Fruit fly (Drosophila melanogaster): ENCODE measurements around the gene CG32022.

CG32022 gene

DNA sequence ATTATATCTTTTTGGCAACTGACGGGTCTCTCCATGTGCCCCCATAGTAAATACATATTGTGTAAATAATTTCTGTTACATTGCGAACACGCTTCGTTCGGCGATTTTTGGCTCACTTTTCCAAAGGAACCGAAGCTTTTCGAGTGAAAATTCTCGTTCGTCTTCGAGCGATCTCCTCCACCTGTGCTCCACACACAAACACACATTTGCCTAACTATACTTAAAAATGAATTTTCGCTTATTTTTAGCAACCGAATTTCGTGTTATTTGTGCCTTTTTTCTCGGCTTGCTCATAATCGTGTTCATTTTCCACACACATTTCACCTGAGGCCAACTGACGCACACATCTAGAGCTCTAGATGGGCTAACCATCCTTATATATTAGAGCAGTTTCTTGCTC, 25.4 kb upstream of the CG32022 start:
- peak; percentile 62 for TF ChIP-seq Deaf1 (tag; optimal IDR thresholded peaks at IDR 0.05)
- peak; percentile 13 for TF ChIP-seq Med (GFP tag)
- no peak for TF ChIP-seq CG12769 (tag; optimal IDR thresholded peaks at IDR 0.05)
- TF ChIP-seq CG1529 (GFP tag; optimal IDR thresholded peaks at IDR 0.05), result no peak
- no peak for TF ChIP-seq gcm (GFP tag; optimal IDR thresholded peaks at IDR 0.05)
- no peak for TF ChIP-seq zen2 (GFP tag; IDR thresholded peaks at IDR 0.05; ENCODE audit: partially characterized antibody)
- peak; percentile 80 for TF ChIP-seq z (GFP tag; IDR thresholded peaks at IDR 0.05)
- no peak for TF ChIP-seq MTF-1 (GFP tag; optimal IDR thresholded peaks at IDR 0.05; ENCODE audit: borderline replicate concordance)
- no peak for TF ChIP-seq Aef1 (GFP tag; IDR thresholded peaks at IDR 0.05)
- no peak for TF ChIP-seq CG13424 (tag; optimal IDR thresholded peaks at IDR 0.05)
- TF ChIP-seq BtbVII (GFP tag; optimal IDR thresholded peaks at IDR 0.05), result no peak

DNA sequence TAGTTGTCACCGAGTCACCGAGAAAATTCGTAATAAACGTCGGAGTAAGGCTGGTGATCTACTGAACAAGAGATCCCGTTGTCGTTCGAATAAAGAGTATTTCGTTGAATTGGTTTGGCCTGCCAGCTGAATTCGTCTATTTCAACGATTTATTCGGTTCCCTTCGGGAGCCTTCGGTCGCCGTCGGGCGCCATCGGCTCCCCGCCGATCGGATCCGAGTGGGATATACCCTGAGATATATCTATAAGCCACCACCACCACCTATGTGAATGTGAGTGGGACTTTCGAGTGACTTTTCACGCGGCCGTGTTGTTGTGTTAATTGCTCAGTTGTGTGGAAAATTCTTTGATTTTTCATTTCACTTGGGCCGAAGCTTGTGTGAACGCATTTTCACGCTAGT, 24.1 kb upstream of the CG32022 start, which contains the start of gene Prm:
Gene Prm (minus strand): TSS at position 101 of the 400 bp plus-strand sequence.
- TF ChIP-seq CG10543 (GFP tag; optimal IDR thresholded peaks at IDR 0.05) (peak; percentile 58), Xrp1 (GFP tag; IDR thresholded peaks at IDR 0.05) (no peak), chinmo (GFP tag; IDR thresholded peaks at IDR 0.05; ENCODE audit: partially characterized antibody) (0 out of 4 replicates have a peak, but pooled peaks have one; percentile 40), eyg (GFP tag; optimal IDR thresholded peaks at IDR 0.05) (no peak), Deaf1 (tag; optimal IDR thresholded peaks at IDR 0.05) (peak; percentile 97), z (GFP tag; IDR thresholded peaks at IDR 0.05) (peak; percentile 95)

- peak; percentile 70 for TF ChIP-seq CG3281 (GFP tag; optimal IDR thresholded peaks at IDR 0.05)
- TF ChIP-seq nerfin-2 (GFP tag; IDR thresholded peaks at IDR 0.05; ENCODE audit: partially characterized antibody), result no peak
- TF ChIP-seq row (GFP tag; IDR thresholded peaks at IDR 0.05), result no peak
- no peak; the same call in 1 of the 2 replicates for TF ChIP-seq seq (GFP tag; IDR thresholded peaks at IDR 0.05)
- TF ChIP-seq HLH3B (GFP tag; IDR thresholded peaks at IDR 0.05), result peak; percentile 34; the same call in 1 of the 2 replicates
- TF ChIP-seq ssp (GFP tag; IDR thresholded peaks at IDR 0.05), result no peak
- TF ChIP-seq Side (GFP tag; optimal IDR thresholded peaks at IDR 0.05), result peak; percentile 15
- TF ChIP-seq dysf (GFP tag; IDR thresholded peaks at IDR 0.05), result 0 out of 3 replicates have a peak, but pooled peaks have one; percentile 7
- TF ChIP-seq ham (GFP tag; IDR thresholded peaks at IDR 0.05), result no peak
- TF ChIP-seq vvl (GFP tag; IDR thresholded peaks at IDR 0.05), result peak; percentile 59; the same call in 1 of the 2 replicates
- no peak for TF ChIP-seq Sin3A (optimal IDR thresholded peaks at IDR 0.05)
- TF ChIP-seq Doc2 (GFP tag; IDR thresholded peaks at IDR 0.05), result no peak
- TF ChIP-seq CG12219 (GFP tag; optimal IDR thresholded peaks at IDR 0.05), result peak; percentile 10
- TF ChIP-seq YL-1 (GFP tag; optimal IDR thresholded peaks at IDR 0.05), result peak; percentile 5
- TF ChIP-seq sqz (GFP tag; optimal IDR thresholded peaks at IDR 0.05), result no peak
- TF ChIP-seq ttk (GFP tag; IDR thresholded peaks at IDR 0.05), result no peak; the same call in 1 of the 2 replicates
- no peak for TF ChIP-seq Optix (GFP tag; IDR thresholded peaks at IDR 0.05)
- no peak for TF ChIP-seq gem (tag; optimal IDR thresholded peaks at IDR 0.05)
- TF ChIP-seq CG11504 (tag; optimal IDR thresholded peaks at IDR 0.05), result no peak
- TF ChIP-seq CG10366 (GFP tag; IDR thresholded peaks at IDR 0.05), result peak; percentile 13; the same call in 1 of the 2 replicates
- no peak for TF ChIP-seq tup (GFP tag; optimal IDR thresholded peaks at IDR 0.05)
- TF ChIP-seq CG6175 (GFP tag; IDR thresholded peaks at IDR 0.05), result no peak
- peak; percentile 50 for TF ChIP-seq caup (GFP tag; optimal IDR thresholded peaks at IDR 0.05; ENCODE audit: severe bottlenecking)
- no peak for TF ChIP-seq Atf6 (GFP tag; IDR thresholded peaks at IDR 0.05)
- TF ChIP-seq CG10654 (GFP tag; optimal IDR thresholded peaks at IDR 0.05), result no peak
- peak; percentile 5 for TF ChIP-seq CoRest (tag; optimal IDR thresholded peaks at IDR 0.05)
- TF ChIP-seq CG12071 (GFP tag; optimal IDR thresholded peaks at IDR 0.05), result peak; percentile 49
- no peak for TF ChIP-seq usp (GFP tag; optimal IDR thresholded peaks at IDR 0.05)
- peak; percentile 27 for TF ChIP-seq CG2875 (GFP tag; optimal IDR thresholded peaks at IDR 0.05)
- no peak for TF ChIP-seq grn (GFP tag; optimal IDR thresholded peaks at IDR 0.05)
- no peak for TF ChIP-seq lilli (GFP tag; optimal IDR thresholded peaks at IDR 0.05)
- TF ChIP-seq CG8089 (GFP tag; optimal IDR thresholded peaks at IDR 0.05), result no peak
- TF ChIP-seq fu2 (GFP tag; optimal IDR thresholded peaks at IDR 0.05), result no peak
- TF ChIP-seq rib (GFP tag; IDR thresholded peaks at IDR 0.05), result peak; percentile 50; the same call in 1 of the 2 replicates
Measured at dm6 chr3L:8741051-8741468, 20.0 kb upstream of the CG32022 start.
